Worm (Caenorhabditis elegans): ENCODE data around the gene dmd-7.

DNA sequence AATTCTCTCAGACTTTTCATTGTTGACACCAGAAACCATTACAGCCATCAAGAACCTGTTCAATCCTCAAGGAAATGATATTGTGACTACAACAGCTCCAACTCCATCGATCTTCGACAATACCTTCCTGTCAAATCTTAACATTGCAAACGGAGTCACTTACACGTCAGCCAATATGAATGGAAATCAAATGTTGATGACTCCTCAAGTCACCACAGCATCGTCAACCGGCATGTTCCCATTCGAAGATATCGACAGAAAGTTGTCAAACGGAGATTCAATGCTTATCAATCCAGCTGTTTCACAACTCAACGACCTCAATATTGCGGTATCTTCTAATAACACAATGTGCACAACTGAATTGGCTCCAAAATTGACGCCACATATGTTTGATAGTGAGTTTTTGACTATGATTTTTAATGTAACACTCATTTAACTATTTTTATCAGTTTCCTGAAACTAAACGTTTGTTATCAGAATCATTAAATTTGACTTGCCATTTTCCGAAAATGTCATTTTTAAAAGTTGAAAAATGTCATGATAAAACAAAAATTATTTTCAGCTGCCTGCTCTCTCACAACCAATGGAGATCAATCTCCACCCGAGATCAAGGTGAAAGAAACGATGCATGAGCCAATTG, 4.3 kb downstream of the dmd-7 start:
- TF ChIP-seq ceh-14 (tag; optimal IDR thresholded peaks at IDR 0.05) (no peak), unc-86 (tag; optimal IDR thresholded peaks at IDR 0.05) (no peak), ceh-30 (tag; optimal IDR thresholded peaks at IDR 0.05) (no peak), fkh-10 (GFP tag; optimal IDR thresholded peaks at IDR 0.05) (no peak), hlh-6 (tag; optimal IDR thresholded peaks at IDR 0.05) (no peak)

Measured in whole organism, late embryonic.